Worm (Caenorhabditis elegans) whole organism, midembryonic: ENCODE results near the gene pdha-1.

Source experiments
- T22C8.4 ChIP-seq: fragments of 200-800 bp; sonication (Bioruptor generic); IDR thresholded peaks from 2 replicates; pipeline ENCODE4 v1.3.6; 2022; ENCODE audit warnings: missing genetic modification characterization, missing compliant biosample characterization
- cog-1 ChIP-seq: sonication (generic microtip); optimal IDR thresholded peaks from 2 replicates; lab custom pipeline; 2016; ENCODE audit warnings: missing genetic modification characterization, missing compliant biosample characterization
- klf-2 ChIP-seq: fragments of 200-800 bp; sonication (Bioruptor generic); conservative IDR thresholded peaks from 2 replicates; pipeline ENCODE4 v1.3.6; 2022; ENCODE audit warnings: missing genetic modification reagents, missing genetic modification characterization, missing compliant biosample characterization
- tab-1 ChIP-seq: fragments of 200-800 bp; sonication (Bioruptor generic); IDR thresholded peaks from 2 replicates; pipeline ENCODE4 v1.3.6; 2022; ENCODE audit warnings: missing genetic modification characterization, missing compliant biosample characterization
- ztf-23 ChIP-seq: fragments of 200-800 bp; sonication (Bioruptor generic); IDR thresholded peaks from 2 replicates; pipeline ENCODE4 v1.3.6; 2022; ENCODE audit warnings: missing genetic modification reagents, missing genetic modification characterization, missing compliant biosample characterization
- ztf-29 ChIP-seq: fragments of 200-800 bp; sonication (Bioruptor generic); IDR thresholded peaks from 2 replicates; pipeline ENCODE4 v1.3.6; 2022; ENCODE audit warnings: missing genetic modification reagents, missing genetic modification characterization, missing compliant biosample characterization

DNA sequence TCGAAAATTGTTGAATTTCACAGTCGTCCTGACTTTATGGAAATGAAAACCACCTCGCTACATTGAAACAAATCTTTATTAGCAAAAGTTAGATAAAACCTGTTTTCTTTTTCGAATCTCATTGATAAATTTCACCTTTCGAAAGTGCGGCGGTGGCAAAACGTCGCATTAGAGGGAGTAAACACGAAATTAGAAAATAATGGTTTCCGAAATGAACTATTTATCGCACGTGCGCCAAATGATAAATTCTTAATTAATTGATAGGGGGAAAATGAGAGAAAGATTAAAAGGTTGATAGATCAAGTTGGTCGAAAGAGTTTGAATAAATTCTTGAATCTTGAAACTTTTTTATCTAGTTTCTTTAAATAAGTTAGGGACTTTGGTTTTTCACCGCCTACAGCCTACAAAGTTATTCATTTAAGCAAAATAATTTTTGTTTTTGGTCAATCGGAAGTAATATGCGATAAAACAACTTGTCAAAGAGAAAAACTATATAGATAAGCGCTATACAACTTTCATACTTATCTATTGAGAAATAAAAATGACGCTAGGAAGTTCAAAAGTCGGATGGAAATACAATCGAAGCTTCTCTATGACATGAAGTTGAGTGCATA, 5.0 kb downstream of the pdha-1 start:
- TF ChIP-seq tab-1 (GFP tag; lab: Robert Waterston, UW) = no peak
- no peak for TF ChIP-seq ztf-23
- no peak for TF ChIP-seq T22C8.4 (GFP tag; lab: Robert Waterston, UW)
- TF ChIP-seq cog-1 (tag; lab: Kevin White, UChicago) = no peak
- TF ChIP-seq klf-2 = no peak
- TF ChIP-seq ztf-29 (GFP tag; lab: Robert Waterston, UW) = no peak
